Worm (Caenorhabditis elegans): ENCODE measurements around the gene srx-21.

- TF ChIP-seq madf-10 (tag; optimal IDR thresholded peaks at IDR 0.05) (no peak), unc-130 (GFP tag; optimal IDR thresholded peaks at IDR 0.05) (no peak), snpc-4 (GFP tag; optimal IDR thresholded peaks at IDR 0.05) (no peak), snpc-4 (tag; optimal IDR thresholded peaks at IDR 0.05) (peak in 2 of 4 experiments; percentile 78 to 88), let-607 (tag; optimal IDR thresholded peaks at IDR 0.05) (no peak), hmg-20 (GFP tag; IDR thresholded peaks at IDR 0.05) (no peak), nhr-120 (GFP tag; IDR thresholded peaks at IDR 0.05) (no peak)
Observed at ce11 chrV:676090-676489, 744 bp upstream of the srx-21 start.
